Worm (Caenorhabditis elegans): ENCODE measurements around the gene B0244.10.

DNA sequence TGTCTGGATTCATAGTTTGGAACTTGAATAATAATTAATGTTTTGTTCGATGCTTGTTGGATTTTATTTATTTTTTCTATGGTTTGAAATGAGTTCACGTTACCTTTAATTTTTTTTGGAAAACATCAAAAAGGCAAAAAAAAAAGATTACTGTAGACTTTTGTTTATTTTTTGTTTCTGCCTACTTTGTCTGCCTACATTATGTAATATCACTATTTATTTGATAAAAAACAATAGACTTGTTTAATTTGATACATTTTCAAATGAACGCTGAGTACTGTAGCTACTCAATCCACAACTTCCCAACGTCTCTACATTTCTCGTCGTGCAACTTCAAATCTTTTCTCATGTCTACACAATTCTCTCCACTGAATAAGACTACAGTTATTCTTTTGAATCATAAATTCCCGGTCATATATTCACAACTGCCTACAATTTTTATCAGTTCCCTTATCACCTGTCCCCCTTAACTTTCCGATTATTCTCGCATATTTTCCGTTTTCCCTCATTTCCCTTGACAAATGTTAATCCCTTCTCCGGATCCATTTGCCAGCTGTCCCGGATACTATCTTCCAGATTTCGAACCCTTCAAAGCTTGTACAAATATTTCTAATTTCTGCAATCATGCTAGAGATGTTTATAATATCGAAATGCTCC lies 3.9 kb upstream of the B0244.10 start, which contains the start of the genes B0244.9 and B0244.7:
- TF ChIP-seq ama-1 (optimal IDR thresholded peaks at IDR 0.05) = no peak
- TF ChIP-seq unc-130 (tag; optimal IDR thresholded peaks at IDR 0.05) = no peak
- TF ChIP-seq zag-1 (tag; optimal IDR thresholded peaks at IDR 0.05) = no peak
- TF ChIP-seq nhr-77 (tag; optimal IDR thresholded peaks at IDR 0.05) = no peak
- TF ChIP-seq skn-1 (tag; optimal IDR thresholded peaks at IDR 0.05) = no peak
- no peak for TF ChIP-seq nhr-12 (tag; optimal IDR thresholded peaks at IDR 0.05)

All from whole organism, L1 larva.